Worm (Caenorhabditis elegans): Measurements from ENCODE around the gene puf-9.

DNA sequence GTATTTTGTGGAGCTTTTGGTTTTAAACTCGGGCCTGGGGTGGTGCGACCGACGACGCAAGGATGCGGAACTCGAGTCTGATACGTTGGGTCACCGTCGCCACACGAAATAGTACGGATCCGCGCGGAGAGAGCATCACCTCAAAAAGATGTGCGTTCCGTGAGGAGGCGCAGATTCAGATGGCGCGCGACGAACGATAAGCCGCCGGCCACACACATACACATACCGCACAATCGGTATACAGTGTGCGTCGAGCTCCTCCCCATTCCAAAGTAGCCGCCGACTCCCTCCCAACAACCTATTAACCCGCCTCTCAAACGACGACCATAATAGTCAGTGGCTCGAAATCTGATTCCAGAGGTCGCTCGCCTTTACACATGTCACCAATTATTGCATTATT is 48.7 kb downstream of the puf-9 start, which contains the start of gene F49E10.2:
- TF ChIP-seq nfya-1 (tag; optimal IDR thresholded peaks at IDR 0.05; ENCODE audit: borderline replicate concordance, insufficient read depth) = no peak
- no peak for TF ChIP-seq B0019.2 (GFP tag; conservative IDR thresholded peaks at IDR 0.05)
- no peak for TF ChIP-seq cebp-2 (GFP tag; IDR thresholded peaks at IDR 0.05)
- no peak for TF ChIP-seq hlh-12 (tag; optimal IDR thresholded peaks at IDR 0.05)
- no peak for TF ChIP-seq him-1 (tag; optimal IDR thresholded peaks at IDR 0.05)
